Worm (Caenorhabditis elegans) whole organism, mixed stage, embryonic: ENCODE results near the gene F11A10.6.

ENCODE experiments used
- ceh-39 ChIP-seq: fragments of 150-350 bp; optimal IDR thresholded peaks from 2 replicates; lab custom pipeline; 2014; ENCODE audit warnings: missing biosample characterization, missing genetic modification characterization
- cnd-1 ChIP-seq: fragments of 200-800 bp; sonication (Bioruptor generic); optimal IDR thresholded peaks from 2 replicates; lab custom pipeline; 2018; ENCODE audit warnings: mild to moderate bottlenecking, missing genetic modification characterization, missing compliant biosample characterization

DNA sequence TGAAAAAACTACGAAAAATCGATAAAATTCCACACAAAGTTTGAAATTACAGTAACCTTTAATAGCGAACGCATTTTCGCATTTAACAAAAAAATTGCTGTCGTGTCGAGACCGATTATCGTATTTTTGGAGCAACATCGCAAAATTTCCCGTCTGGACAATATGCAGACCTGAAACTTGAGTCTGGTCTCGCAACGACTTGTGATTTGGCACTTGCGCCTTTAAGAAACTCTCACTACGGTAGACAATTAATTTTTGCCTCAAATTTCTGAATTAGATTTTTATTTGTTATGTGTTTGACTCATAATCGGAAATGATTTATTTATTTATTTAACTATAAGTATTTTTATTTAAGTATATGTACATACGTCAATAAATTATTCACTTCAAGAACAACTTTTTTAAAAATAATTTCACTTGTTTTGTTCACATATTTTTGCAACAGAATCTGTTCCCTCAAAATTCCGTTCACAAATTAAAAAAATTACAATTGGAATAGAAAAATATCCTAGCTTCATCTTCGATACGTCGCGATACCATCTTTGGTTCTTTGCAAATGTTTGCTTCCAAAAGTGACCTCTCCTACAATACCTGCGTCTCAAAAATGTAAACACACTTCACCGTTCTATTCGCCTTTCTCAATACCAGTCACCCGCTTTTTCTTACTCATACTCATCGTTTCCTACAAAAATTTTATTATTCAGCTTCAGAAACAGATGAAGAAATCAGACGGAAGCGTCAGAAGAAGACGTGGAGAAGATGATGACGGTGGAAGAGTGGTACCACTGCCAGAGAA is 41.7 kb downstream of the F11A10.6 start, which contains the start of gene T12G3.4:
- no peak for TF ChIP-seq ceh-39 (tag; lab: Kevin White, UChicago)
- no peak for TF ChIP-seq cnd-1 (tag; lab: Kevin White, UChicago)
